Fruit fly (Drosophila melanogaster) whole organism, embryonic: ENCODE data around the gene CG15330.

Experiments used
- Aef1 ChIP-seq: fragments of 200-800 bp; sonication (Bioruptor generic); IDR thresholded peaks from 3 replicates; pipeline ENCODE4 v1.3.6; 2022; ENCODE audit warnings: missing biosample characterization, missing genetic modification characterization
- Atf-2 ChIP-seq: fragments of 200-800 bp; sonication (Bioruptor generic); optimal IDR thresholded peaks from 2 replicates; lab custom pipeline; 2016; ENCODE audit warnings: missing biosample characterization, missing genetic modification characterization
- Atf6 ChIP-seq: fragments of 200-800 bp; sonication (Bioruptor generic); IDR thresholded peaks from 2 replicates; pipeline ENCODE4 v1.3.6; 2022; ENCODE audit warnings: missing biosample characterization, missing genetic modification characterization
- BEAF-32 ChIP-seq: fragments of 200-800 bp; sonication (Bioruptor generic); optimal IDR thresholded peaks from 3 replicates; lab custom pipeline; 2017; ENCODE audit warnings: missing biosample characterization, missing genetic modification characterization, mild to moderate bottlenecking, moderate library complexity, missing genetic modification reagents
- Bgb ChIP-seq: fragments of 200-800 bp; sonication (Bioruptor generic); IDR thresholded peaks from 2 replicates; pipeline ENCODE4 v1.3.6; 2022; ENCODE audit warnings: missing biosample characterization, missing genetic modification characterization; ENCODE audit not compliant: partially characterized antibody
- CG12236 ChIP-seq: fragments of 200-800 bp; sonication (Bioruptor generic); optimal IDR thresholded peaks from 2 replicates; lab custom pipeline; 2016; ENCODE audit warnings: missing biosample characterization, missing genetic modification characterization
- CG2129 ChIP-seq: fragments of 200-800 bp; sonication (Bioruptor generic); IDR thresholded peaks from 2 replicates; pipeline ENCODE4 v1.3.6; 2022; ENCODE audit warnings: missing biosample characterization, missing genetic modification characterization; ENCODE audit not compliant: partially characterized antibody
- CG30431 ChIP-seq: fragments of 200-800 bp; sonication (Bioruptor generic); optimal IDR thresholded peaks from 2 replicates; lab custom pipeline; 2017; ENCODE audit warnings: missing biosample characterization, missing genetic modification characterization
- CG32532 ChIP-seq: fragments of 200-800 bp; sonication (Bioruptor generic); IDR thresholded peaks from 2 replicates; pipeline ENCODE4 v1.3.6; 2022; ENCODE audit warnings: missing biosample characterization, missing genetic modification characterization
- CG3847 ChIP-seq: fragments of 200-800 bp; sonication (Bioruptor generic); IDR thresholded peaks from 2 replicates; pipeline ENCODE4 v1.3.6; 2022; ENCODE audit warnings: missing biosample characterization, missing genetic modification characterization
- CG4360 ChIP-seq: fragments of 200-800 bp; sonication (Bioruptor generic); IDR thresholded peaks from 2 replicates; pipeline ENCODE4 v1.3.6; 2022; ENCODE audit warnings: missing biosample characterization, missing genetic modification characterization
- CG5180 ChIP-seq: fragments of 200-800 bp; sonication (Bioruptor generic); optimal IDR thresholded peaks from 3 replicates; lab custom pipeline; 2017; ENCODE audit warnings: missing biosample characterization, missing genetic modification characterization, mild to moderate bottlenecking, moderate library complexity, missing genetic modification reagents
- CG6272 ChIP-seq: fragments of 200-800 bp; sonication (Bioruptor generic); IDR thresholded peaks from 2 replicates; pipeline ENCODE4 v1.3.6; 2022; ENCODE audit warnings: missing biosample characterization, missing genetic modification characterization
- CG8290 ChIP-seq, 3 experiments: fragments of 200-800 bp; sonication (Bioruptor generic); optimal IDR thresholded peaks; 2 replicates each; lab custom pipeline; 2016 to 2019; ENCODE audit warnings: missing biosample characterization in 3 of 3, missing genetic modification characterization in 3 of 3, mild to moderate bottlenecking in 2 of 3, moderate library complexity in 1 of 3
- CG8478 ChIP-seq: fragments of >200 bp; optimal IDR thresholded peaks from 2 replicates; lab custom pipeline; 2018
- CG9437 ChIP-seq: fragments of 200-800 bp; sonication (Bioruptor generic); optimal IDR thresholded peaks from 2 replicates; lab custom pipeline; 2018; ENCODE audit warnings: missing biosample characterization, mild to moderate bottlenecking, missing genetic modification characterization
- D ChIP-seq, 2 experiments: fragments of 200-800 bp in 1 of 2; fragments of >200 bp in 1 of 2; sonication (Bioruptor generic) in 1 of 2; optimal IDR thresholded peaks; 2 replicates in 1 of 2; 3 replicates in 1 of 2; lab custom pipeline; 2017; ENCODE audit warnings: mild to moderate bottlenecking in 1 of 2, missing biosample characterization in 1 of 2, missing genetic modification characterization in 1 of 2, missing genetic modification reagents in 1 of 2
- Dbx ChIP-seq: fragments of 200-800 bp; sonication (Bioruptor generic); IDR thresholded peaks from 3 replicates; pipeline ENCODE4 v1.3.6; 2022; ENCODE audit warnings: missing biosample characterization, missing genetic modification characterization
- E2f2 ChIP-seq: fragments of 200-800 bp; sonication (Bioruptor generic); IDR thresholded peaks from 2 replicates; pipeline ENCODE4 v1.3.6; 2022; ENCODE audit warnings: missing biosample characterization, missing genetic modification characterization
- Ets65A ChIP-seq: fragments of 200-800 bp; sonication (Bioruptor generic); peaks from one replicate; lab custom pipeline; 2016; ENCODE audit warnings: missing biosample characterization, missing genetic modification characterization
- Lhr ChIP-seq: fragments of 200-800 bp; sonication (Bioruptor generic); optimal IDR thresholded peaks from 3 replicates; lab custom pipeline; 2017; ENCODE audit warnings: mild to moderate bottlenecking, missing biosample characterization, missing genetic modification reagents, missing genetic modification characterization
- Meics ChIP-seq: fragments of 200-800 bp; sonication (Bioruptor generic); optimal IDR thresholded peaks from 2 replicates; lab custom pipeline; 2017; ENCODE audit warnings: missing biosample characterization, mild to moderate bottlenecking, missing genetic modification characterization
- NC2α ChIP-seq: fragments of 200-800 bp; sonication (Bioruptor generic); optimal IDR thresholded peaks from 2 replicates; lab custom pipeline; 2016; ENCODE audit warnings: missing biosample characterization, missing genetic modification characterization
- NFAT ChIP-seq: fragments of 200-800 bp; sonication (Bioruptor generic); IDR thresholded peaks from 2 replicates; pipeline ENCODE4 v1.3.6; 2022; ENCODE audit warnings: missing biosample characterization, missing genetic modification characterization
- Rfx ChIP-seq: fragments of 200-800 bp; sonication (Bioruptor generic); IDR thresholded peaks from 2 replicates; pipeline ENCODE4 v1.3.6; 2022; ENCODE audit warnings: missing biosample characterization, missing genetic modification characterization
- Trl ChIP-seq, 3 experiments: fragments of >200 bp in 2 of 3; fragments of 200-800 bp in 1 of 3; sonication (Bioruptor generic) in 1 of 3; optimal IDR thresholded peaks; 2 replicates in 1 of 3; 3 replicates in 2 of 3; lab custom pipeline; 2016 to 2017; ENCODE audit warnings: missing biosample characterization in 1 of 3, missing genetic modification characterization in 1 of 3
- Usf ChIP-seq: fragments of 200-800 bp; sonication (Bioruptor generic); optimal IDR thresholded peaks from 2 replicates; lab custom pipeline; 2017; ENCODE audit warnings: missing genotype, missing biosample characterization, missing genetic modification characterization
- Xbp1 ChIP-seq: fragments of 200-800 bp; sonication (Bioruptor generic); optimal IDR thresholded peaks from 3 replicates; lab custom pipeline; 2016; ENCODE audit warnings: missing biosample characterization, mild to moderate bottlenecking, missing genetic modification characterization
- amos ChIP-seq: fragments of 200-800 bp; sonication (Bioruptor generic); IDR thresholded peaks from 2 replicates; pipeline ENCODE4 v1.3.6; 2022; ENCODE audit warnings: missing biosample characterization, missing genetic modification characterization; ENCODE audit not compliant: partially characterized antibody
- ash1 ChIP-seq: fragments of 200-800 bp; sonication (Bioruptor generic); optimal IDR thresholded peaks from 2 replicates; lab custom pipeline; 2018; ENCODE audit warnings: missing biosample characterization, mild to moderate bottlenecking, missing genetic modification characterization
- crol ChIP-seq: fragments of 200-800 bp; sonication (Bioruptor generic); IDR thresholded peaks from 2 replicates; pipeline ENCODE4 v1.3.6; 2022; ENCODE audit warnings: missing biosample characterization, missing genetic modification characterization
- ewg ChIP-seq: fragments of 200-800 bp; sonication (Bioruptor generic); optimal IDR thresholded peaks from 3 replicates; lab custom pipeline; 2017; ENCODE audit warnings: mild to moderate bottlenecking, missing biosample characterization, missing genetic modification reagents, missing genetic modification characterization
- ftz-f1 ChIP-seq: fragments of 200-800 bp; sonication (Bioruptor generic); optimal IDR thresholded peaks from 2 replicates; lab custom pipeline; 2016; ENCODE audit warnings: missing biosample characterization, missing genetic modification characterization
- insv ChIP-seq, 2 experiments: fragments of 200-800 bp; sonication (Bioruptor generic); optimal IDR thresholded peaks; 3 replicates each; lab custom pipeline; 2016 to 2018; ENCODE audit warnings: missing biosample characterization in 2 of 2, missing genetic modification characterization in 2 of 2
- jumu ChIP-seq: fragments of 200-800 bp; sonication (Bioruptor generic); optimal IDR thresholded peaks from 3 replicates; lab custom pipeline; 2016; ENCODE audit warnings: missing biosample characterization, missing genetic modification characterization
- klu ChIP-seq: fragments of 200-800 bp; sonication (Bioruptor generic); IDR thresholded peaks from 2 replicates; pipeline ENCODE4 v1.3.6; 2022; ENCODE audit warnings: missing biosample characterization, missing genetic modification characterization
- lab ChIP-seq: fragments of 200-800 bp; sonication (Bioruptor generic); optimal IDR thresholded peaks from 3 replicates; lab custom pipeline; 2017; ENCODE audit warnings: missing biosample characterization, missing genetic modification characterization, mild to moderate bottlenecking, moderate library complexity, missing genetic modification reagents
- mirr ChIP-seq: fragments of 200-800 bp; sonication (Bioruptor generic); optimal IDR thresholded peaks from 3 replicates; lab custom pipeline; 2018; ENCODE audit warnings: missing biosample characterization, mild to moderate bottlenecking, missing genetic modification characterization
- oc ChIP-seq: fragments of 200-800 bp; sonication (Bioruptor generic); optimal IDR thresholded peaks from 2 replicates; lab custom pipeline; 2018; ENCODE audit warnings: missing biosample characterization, mild to moderate bottlenecking, missing genetic modification characterization, moderate library complexity
- phol ChIP-seq: fragments of 200-800 bp; sonication (Bioruptor generic); optimal IDR thresholded peaks from 3 replicates; lab custom pipeline; 2018; ENCODE audit warnings: missing biosample characterization, mild to moderate bottlenecking, missing genetic modification characterization, moderate library complexity
- pita ChIP-seq: fragments of 200-800 bp; sonication (Bioruptor generic); optimal IDR thresholded peaks from 2 replicates; lab custom pipeline; 2017; ENCODE audit warnings: missing biosample characterization, mild to moderate bottlenecking, missing genetic modification characterization
- rib ChIP-seq: fragments of 200-800 bp; sonication (Bioruptor generic); IDR thresholded peaks from 2 replicates; pipeline ENCODE4 v1.3.6; 2022; ENCODE audit warnings: missing biosample characterization, missing genetic modification characterization
- shn ChIP-seq: fragments of 200-800 bp; sonication (Bioruptor generic); optimal IDR thresholded peaks from 3 replicates; lab custom pipeline; 2016; ENCODE audit warnings: missing biosample characterization, missing genetic modification characterization
- sqz ChIP-seq: fragments of 200-800 bp; sonication (Bioruptor generic); optimal IDR thresholded peaks from 3 replicates; lab custom pipeline; 2018; ENCODE audit warnings: missing biosample characterization, mild to moderate bottlenecking, missing genetic modification characterization
- ttk ChIP-seq: fragments of 200-800 bp; sonication (Bioruptor generic); IDR thresholded peaks from 2 replicates; pipeline ENCODE4 v2.1.2; 2022; ENCODE audit warnings: missing biosample characterization, missing genetic modification characterization

Gene CG15330

dm6 chrX:7965761-7966555 is 10.1 kb downstream of the CG15330 start (continued):
- TF ChIP-seq ftz-f1 (GFP tag; lab: Kevin White, UChicago) (peak; percentile 18), mirr (GFP tag; lab: Kevin White, UChicago) (peak; percentile 76), Ets65A (GFP tag; lab: Kevin White, UChicago) (peak; percentile 37), CG6272 (no peak), Atf6 (GFP tag; lab: Robert Waterston, UW) (0 out of 2 replicates have a peak, but pooled peaks have one; percentile 48), Dbx (no peak), phol (no peak), rib (peak; percentile 25; the same call in 1 of the 2 replicates), CG5180 (no peak), CG2129 (GFP tag; lab: Robert Waterston, UW) (no peak), CG4360 (GFP tag; lab: Robert Waterston, UW) (peak; percentile 10; the same call in 1 of the 2 replicates), Atf-2 (GFP tag; lab: Kevin White, UChicago) (no peak), Usf (no peak), amos (GFP tag; lab: Robert Waterston, UW) (no peak), E2f2 (0 out of 2 replicates have a peak, but pooled peaks have one; percentile 10), CG3847 (GFP tag; lab: Robert Waterston, UW) (no peak), ash1 (GFP tag; lab: Kevin White, UChicago) (no peak), Lhr (GFP tag; lab: Kevin White, UChicago) (no peak), Xbp1 (no peak), Meics (GFP tag; lab: Kevin White, UChicago) (no peak), pita (GFP tag; lab: Kevin White, UChicago) (no peak), CG30431 (GFP tag; lab: Kevin White, UChicago) (no peak), shn (GFP tag; lab: Kevin White, UChicago) (no peak), CG12236 (GFP tag; lab: Kevin White, UChicago) (no peak)

- TF ChIP-seq klu (GFP tag; lab: Robert Waterston, UW) (no peak), CG8478 (lab: Kevin White, UChicago) (peak; percentile 35), Bgb (peak; percentile 10; the same call in 1 of the 2 replicates), Rfx (GFP tag; lab: Robert Waterston, UW) (peak; percentile 22; the same call in 1 of the 2 replicates), CG4360 (GFP tag; lab: Robert Waterston, UW) (peak; percentile 83), mirr (GFP tag; lab: Kevin White, UChicago) (peak; percentile 7), Lhr (GFP tag; lab: Kevin White, UChicago) (no peak), Atf6 (GFP tag; lab: Robert Waterston, UW) (0 out of 2 replicates have a peak, but pooled peaks have one; percentile 25), CG8290 (GFP tag; optimal IDR thresholded peaks at IDR 0.05; lab: Kevin White, UChicago) (no peak), CG8290 (tag; optimal IDR thresholded peaks at IDR 0.05; lab: Kevin White, UChicago) (peak in 1 of 2 experiments; percentile 59), jumu (GFP tag; lab: Kevin White, UChicago) (no peak), NFAT (GFP tag; lab: Robert Waterston, UW) (peak; percentile 52), CG9437 (GFP tag; lab: Kevin White, UChicago) (no peak), Aef1 (GFP tag; lab: Robert Waterston, UW) (peak; percentile 88), ttk (0 out of 2 replicates have a peak, but pooled peaks have one; percentile 27), sqz (GFP tag; lab: Kevin White, UChicago) (peak; percentile 49), CG32532 (GFP tag; lab: Robert Waterston, UW) (peak; percentile 28; the same call in 1 of the 2 replicates), NC2α (GFP tag; lab: Kevin White, UChicago) (no peak), oc (peak; percentile 56), insv (GFP tag; optimal IDR thresholded peaks at IDR 0.05; lab: Kevin White, UChicago) (peak in 1 of 2 experiments; percentile 52), ewg (peak; percentile 4), Trl (optimal IDR thresholded peaks at IDR 0.05; lab: Kevin White, UChicago) (peak; percentile 10 to 63), Trl (GFP tag; optimal IDR thresholded peaks at IDR 0.05; lab: Kevin White, UChicago) (no peak), crol (GFP tag; lab: Robert Waterston, UW) (peak; percentile 93), BEAF-32 (GFP tag; lab: Kevin White, UChicago) (peak; percentile 1), lab (peak; percentile 10), D (optimal IDR thresholded peaks at IDR 0.05; lab: Kevin White, UChicago) (no peak), D (GFP tag; optimal IDR thresholded peaks at IDR 0.05; lab: Kevin White, UChicago) (peak; percentile 5)
Observed at dm6 chrX:7967052-7967847, 11.4 kb downstream of the CG15330 start.
